Fruit fly (Drosophila melanogaster) whole organism, embryonic: ENCODE measurements around the gene Alp9.

Source experiments
- Bgb ChIP-seq: fragments of 200-800 bp; sonication (Bioruptor generic); IDR thresholded peaks from 2 replicates; pipeline ENCODE4 v1.3.6; 2022; ENCODE audit warnings: missing biosample characterization, missing genetic modification characterization; ENCODE audit not compliant: partially characterized antibody
- CG10654 ChIP-seq: fragments of 200-800 bp; sonication (Bioruptor generic); optimal IDR thresholded peaks from 2 replicates; lab custom pipeline; 2016; ENCODE audit warnings: missing biosample characterization, missing genetic modification characterization
- CG12659 ChIP-seq: fragments of 200-800 bp; sonication (Bioruptor generic); optimal IDR thresholded peaks from 3 replicates; lab custom pipeline; 2017; ENCODE audit warnings: mild to moderate bottlenecking, missing biosample characterization, missing genetic modification reagents, missing genetic modification characterization
- CG15514 ChIP-seq: fragments of 200-800 bp; sonication (Bioruptor generic); optimal IDR thresholded peaks from 3 replicates; lab custom pipeline; 2017; ENCODE audit warnings: missing biosample characterization, missing genetic modification characterization, mild to moderate bottlenecking, moderate library complexity, missing genetic modification reagents
- CG15601 ChIP-seq: fragments of 200-800 bp; sonication (Bioruptor generic); optimal IDR thresholded peaks from 3 replicates; lab custom pipeline; 2019; ENCODE audit warnings: missing biosample characterization, mild to moderate bottlenecking, missing genetic modification characterization, moderate library complexity
- CG1603 ChIP-seq: fragments of 200-800 bp; sonication (Bioruptor generic); optimal IDR thresholded peaks from 2 replicates; lab custom pipeline; 2019; ENCODE audit warnings: missing biosample characterization, mild to moderate bottlenecking, missing genetic modification characterization, moderate library complexity
- CG18011 ChIP-seq: fragments of 200-800 bp; sonication (Bioruptor generic); optimal IDR thresholded peaks from 2 replicates; lab custom pipeline; 2017; ENCODE audit warnings: missing biosample characterization, missing genetic modification characterization, mild to moderate bottlenecking, moderate library complexity, missing genotype
- CG2202 ChIP-seq: fragments of 200-800 bp; sonication (Bioruptor generic); optimal IDR thresholded peaks from 2 replicates; lab custom pipeline; 2018; ENCODE audit warnings: missing biosample characterization, mild to moderate bottlenecking, missing genetic modification characterization
- CG2678 ChIP-seq: fragments of 200-800 bp; sonication (Bioruptor generic); optimal IDR thresholded peaks from 3 replicates; lab custom pipeline; 2019; ENCODE audit warnings: missing biosample characterization, mild to moderate bottlenecking, missing genetic modification characterization, moderate library complexity
- CG30020 ChIP-seq: fragments of 200-800 bp; optimal IDR thresholded peaks from 2 replicates; lab custom pipeline; 2019; ENCODE audit warnings: missing biosample characterization, mild to moderate bottlenecking, missing genetic modification characterization, moderate library complexity
- CG3163 ChIP-seq: fragments of 200-800 bp; sonication (Bioruptor generic); optimal IDR thresholded peaks from 3 replicates; lab custom pipeline; 2016; ENCODE audit warnings: missing biosample characterization, missing genetic modification characterization
- CG34376 ChIP-seq: fragments of 200-800 bp; sonication (Bioruptor generic); optimal IDR thresholded peaks from 2 replicates; lab custom pipeline; 2018; ENCODE audit warnings: missing biosample characterization, mild to moderate bottlenecking, missing genetic modification characterization
- CG3838 ChIP-seq: fragments of 200-800 bp; sonication (Bioruptor generic); optimal IDR thresholded peaks from 3 replicates; lab custom pipeline; 2016; ENCODE audit warnings: missing biosample characterization, missing genetic modification characterization
- CG4854 ChIP-seq: fragments of 200-800 bp; sonication (Bioruptor generic); optimal IDR thresholded peaks from 2 replicates; lab custom pipeline; 2016; ENCODE audit warnings: missing biosample characterization, missing genetic modification characterization, inconsistent platforms
- CG8290 ChIP-seq, 3 experiments: fragments of 200-800 bp; sonication (Bioruptor generic); optimal IDR thresholded peaks; 2 replicates each; lab custom pipeline; 2016 to 2019; ENCODE audit warnings: missing biosample characterization in 3 of 3, missing genetic modification characterization in 3 of 3, mild to moderate bottlenecking in 2 of 3, moderate library complexity in 1 of 3
- Camta ChIP-seq: fragments of 200-800 bp; sonication (Bioruptor generic); optimal IDR thresholded peaks from 2 replicates; lab custom pipeline; 2016; ENCODE audit warnings: missing biosample characterization, missing genetic modification characterization
- D19A ChIP-seq: fragments of 200-800 bp; optimal IDR thresholded peaks from 3 replicates; lab custom pipeline; 2019; ENCODE audit warnings: missing biosample characterization, mild to moderate bottlenecking, missing genetic modification characterization, moderate library complexity
- D19B ChIP-seq: fragments of 200-800 bp; sonication (Bioruptor generic); optimal IDR thresholded peaks from 2 replicates; lab custom pipeline; 2017; ENCODE audit warnings: missing biosample characterization, mild to moderate bottlenecking, missing genetic modification characterization
- Dad ChIP-seq: fragments of 200-800 bp; sonication (Bioruptor generic); optimal IDR thresholded peaks from 3 replicates; lab custom pipeline; 2016; ENCODE audit warnings: missing biosample characterization, missing genetic modification characterization
- Deaf1 ChIP-seq: fragments of 200-800 bp; optimal IDR thresholded peaks from 3 replicates; lab custom pipeline; 2019; ENCODE audit warnings: missing biosample characterization, mild to moderate bottlenecking, missing genetic modification characterization, moderate library complexity
- Eip74EF ChIP-seq, 2 experiments: fragments of 200-800 bp in 1 of 2; fragments of >200 bp in 1 of 2; sonication (Bioruptor generic) in 1 of 2; optimal IDR thresholded peaks; 2 replicates each; lab custom pipeline; 2017 to 2019; ENCODE audit warnings: missing biosample characterization in 2 of 2, missing genetic modification characterization in 2 of 2, mild to moderate bottlenecking in 1 of 2, moderate library complexity in 1 of 2
- GATAe ChIP-seq: fragments of 200-800 bp; sonication (Bioruptor generic); conservative IDR thresholded peaks from 2 replicates; pipeline ENCODE4 v1.3.6; 2022; ENCODE audit warnings: missing biosample characterization, missing genetic modification characterization
- Hsf ChIP-seq: fragments of 200-800 bp; sonication (Bioruptor generic); optimal IDR thresholded peaks from 3 replicates; lab custom pipeline; 2016; ENCODE audit warnings: missing biosample characterization, missing genetic modification characterization
- MBD-R2 ChIP-seq: fragments of 200-800 bp; sonication (Bioruptor generic); IDR thresholded peaks from 2 replicates; pipeline ENCODE4 v1.3.6; 2022; ENCODE audit warnings: missing biosample characterization, missing genetic modification characterization
- Mes4 ChIP-seq: fragments of 200-800 bp; sonication (Bioruptor generic); optimal IDR thresholded peaks from 2 replicates; lab custom pipeline; 2016; ENCODE audit warnings: missing biosample characterization, missing genetic modification characterization
- Spps ChIP-seq: fragments of 200-800 bp; sonication (Bioruptor generic); optimal IDR thresholded peaks from 2 replicates; lab custom pipeline; 2018; ENCODE audit warnings: missing biosample characterization, mild to moderate bottlenecking, missing genetic modification characterization
- Sry-δ ChIP-seq: fragments of 200-800 bp; sonication (Bioruptor generic); optimal IDR thresholded peaks from 2 replicates; lab custom pipeline; 2016; ENCODE audit warnings: missing biosample characterization, missing genetic modification characterization
- Ssrp ChIP-seq: fragments of 200-800 bp; sonication (Bioruptor generic); optimal IDR thresholded peaks from 2 replicates; lab custom pipeline; 2018; ENCODE audit warnings: missing biosample characterization, mild to moderate bottlenecking, missing genetic modification characterization, moderate library complexity
- ato ChIP-seq: fragments of 200-800 bp; sonication (Bioruptor generic); IDR thresholded peaks from 2 replicates; pipeline ENCODE4 v1.3.6; 2022; ENCODE audit warnings: missing biosample characterization, missing genetic modification characterization; ENCODE audit not compliant: partially characterized antibody
- bab2 ChIP-seq: fragments of 200-800 bp; sonication (Bioruptor generic); optimal IDR thresholded peaks from 2 replicates; lab custom pipeline; 2016; ENCODE audit warnings: missing biosample characterization, missing genetic modification characterization
- bbx ChIP-seq: fragments of 200-800 bp; sonication (Bioruptor generic); IDR thresholded peaks from 2 replicates; pipeline ENCODE4 v1.3.6; 2022; ENCODE audit warnings: missing biosample characterization, missing genetic modification characterization; ENCODE audit not compliant: partially characterized antibody
- chinmo ChIP-seq: fragments of 200-800 bp; sonication (Bioruptor generic); IDR thresholded peaks from 4 replicates; pipeline ENCODE4 v1.3.6; 2022; ENCODE audit warnings: missing biosample characterization, missing genetic modification characterization; ENCODE audit not compliant: partially characterized antibody
- disco-r ChIP-seq: fragments of 200-800 bp; sonication (Bioruptor generic); optimal IDR thresholded peaks from 2 replicates; lab custom pipeline; 2016; ENCODE audit warnings: missing biosample characterization, missing genetic modification characterization
- dm ChIP-seq: fragments of 200-800 bp; sonication (Bioruptor generic); optimal IDR thresholded peaks from 3 replicates; lab custom pipeline; 2016; ENCODE audit warnings: missing biosample characterization, missing genetic modification characterization
- emc ChIP-seq: fragments of 200-800 bp; sonication (Bioruptor generic); optimal IDR thresholded peaks from 2 replicates; lab custom pipeline; 2016; ENCODE audit warnings: missing biosample characterization, missing genetic modification characterization
- h ChIP-seq: fragments of >200 bp; optimal IDR thresholded peaks from 2 replicates; lab custom pipeline; 2017
- jigr1 ChIP-seq: fragments of 200-800 bp; sonication (Bioruptor generic); IDR thresholded peaks from 3 replicates; pipeline ENCODE4 v1.3.6; 2022; ENCODE audit warnings: missing biosample characterization, missing genetic modification characterization
- ken ChIP-seq: fragments of 200-800 bp; sonication (Bioruptor generic); IDR thresholded peaks from 3 replicates; pipeline ENCODE4 v1.3.6; 2022; ENCODE audit warnings: missing biosample characterization, missing genetic modification characterization
- lab ChIP-seq: fragments of 200-800 bp; sonication (Bioruptor generic); optimal IDR thresholded peaks from 3 replicates; lab custom pipeline; 2017; ENCODE audit warnings: missing biosample characterization, missing genetic modification characterization, mild to moderate bottlenecking, moderate library complexity, missing genetic modification reagents
- mirr ChIP-seq: fragments of 200-800 bp; sonication (Bioruptor generic); optimal IDR thresholded peaks from 3 replicates; lab custom pipeline; 2018; ENCODE audit warnings: missing biosample characterization, mild to moderate bottlenecking, missing genetic modification characterization
- oc ChIP-seq: fragments of 200-800 bp; sonication (Bioruptor generic); optimal IDR thresholded peaks from 2 replicates; lab custom pipeline; 2018; ENCODE audit warnings: missing biosample characterization, mild to moderate bottlenecking, missing genetic modification characterization, moderate library complexity
- odd ChIP-seq: fragments of 200-800 bp; sonication (Bioruptor generic); optimal IDR thresholded peaks from 2 replicates; lab custom pipeline; 2017; ENCODE audit warnings: missing biosample characterization, mild to moderate bottlenecking, missing genetic modification characterization
- onecut ChIP-seq: fragments of 200-800 bp; sonication (Bioruptor generic); IDR thresholded peaks from 2 replicates; pipeline ENCODE4 v1.3.6; 2022; ENCODE audit warnings: missing biosample characterization, missing genetic modification characterization
- org-1 ChIP-seq: fragments of 200-800 bp; sonication (Bioruptor generic); optimal IDR thresholded peaks from 2 replicates; lab custom pipeline; 2017; ENCODE audit warnings: missing biosample characterization, missing genetic modification characterization
- prd ChIP-seq, 3 experiments: fragments of >200 bp in 2 of 3; fragments of 200-800 bp in 1 of 3; sonication (Bioruptor generic) in 1 of 3; optimal IDR thresholded peaks in 2 of 3; IDR thresholded peaks in 1 of 3; 2 replicates in 2 of 3; 3 replicates in 1 of 3; pipeline versions ENCODE4 v1.3.6 to Lab custom; 2017 to 2022; ENCODE audit warnings: missing biosample characterization in 1 of 3, missing genetic modification characterization in 1 of 3
- rib ChIP-seq: fragments of 200-800 bp; sonication (Bioruptor generic); IDR thresholded peaks from 2 replicates; pipeline ENCODE4 v1.3.6; 2022; ENCODE audit warnings: missing biosample characterization, missing genetic modification characterization
- sens ChIP-seq: fragments of 200-800 bp; sonication (Bioruptor generic); peaks from one replicate; lab custom pipeline; 2016; ENCODE audit warnings: missing biosample characterization, missing genetic modification characterization
- slbo ChIP-seq: fragments of 200-800 bp; sonication (Bioruptor generic); IDR thresholded peaks from 2 replicates; pipeline ENCODE4 v1.3.6; 2022; ENCODE audit warnings: missing biosample characterization, missing genetic modification characterization
- tup ChIP-seq: fragments of 200-800 bp; sonication (Bioruptor generic); optimal IDR thresholded peaks from 2 replicates; lab custom pipeline; 2016; ENCODE audit warnings: missing biosample characterization, mild to moderate bottlenecking, missing genetic modification characterization, moderate library complexity

The Alp9 gene

dm6 chr3L:5611732-5612250 lies 16.4 kb downstream of the Alp9 start (continued):
- TF ChIP-seq CG30020 (tag; lab: Kevin White, UChicago) (peak; percentile 64), slbo (GFP tag; lab: Robert Waterston, UW) (no peak), CG15514 (GFP tag; lab: Kevin White, UChicago) (peak; percentile 9), Ssrp (tag; lab: Kevin White, UChicago) (peak; percentile 85), CG10654 (GFP tag; lab: Kevin White, UChicago) (peak; percentile 57), org-1 (GFP tag; lab: Kevin White, UChicago) (peak; percentile 65), Bgb (no peak), Deaf1 (tag; lab: Kevin White, UChicago) (peak; percentile 93), Mes4 (GFP tag; lab: Kevin White, UChicago) (peak; percentile 51), CG3163 (peak; percentile 68), GATAe (GFP tag; lab: Robert Waterston, UW) (no peak), ken (GFP tag; lab: Robert Waterston, UW) (peak; percentile 55; the same call in 1 of the 3 replicates), Eip74EF (GFP tag; optimal IDR thresholded peaks at IDR 0.05; lab: Kevin White, UChicago) (peak in 1 of 2 experiments; percentile 89), Hsf (GFP tag; lab: Kevin White, UChicago) (peak; percentile 73), prd (optimal IDR thresholded peaks at IDR 0.05; lab: Kevin White, UChicago) (no peak), prd (GFP tag; IDR thresholded peaks at IDR 0.05; lab: Robert Waterston, UW) (peak; percentile 76), jigr1 (GFP tag; lab: Robert Waterston, UW) (no peak), lab (GFP tag; lab: Kevin White, UChicago) (peak; percentile 77), CG8290 (GFP tag; optimal IDR thresholded peaks at IDR 0.05; lab: Kevin White, UChicago) (no peak), CG8290 (tag; optimal IDR thresholded peaks at IDR 0.05; lab: Kevin White, UChicago) (peak in 1 of 2 experiments; percentile 19), CG3838 (GFP tag; lab: Kevin White, UChicago) (peak; percentile 48), CG2678 (peak; percentile 92), CG34376 (GFP tag; lab: Kevin White, UChicago) (no peak), oc (tag; lab: Kevin White, UChicago) (peak; percentile 86), CG2202 (tag; lab: Kevin White, UChicago) (peak; percentile 86), ato (no peak), emc (no peak), CG12659 (peak; percentile 60), MBD-R2 (GFP tag; lab: Robert Waterston, UW) (no peak), CG1603 (tag; lab: Kevin White, UChicago) (peak; percentile 32), onecut (GFP tag; lab: Robert Waterston, UW) (peak; percentile 72), Camta (GFP tag; lab: Kevin White, UChicago) (peak; percentile 1), Sry-δ (GFP tag; lab: Kevin White, UChicago) (peak; percentile 5), disco-r (peak; percentile 24), rib (GFP tag; lab: Robert Waterston, UW) (no peak), Spps (peak; percentile 92), bab2 (GFP tag; lab: Kevin White, UChicago) (peak; percentile 42), dm (GFP tag; lab: Kevin White, UChicago) (peak; percentile 39), CG15601 (tag; lab: Kevin White, UChicago) (peak; percentile 94), D19B (GFP tag; lab: Kevin White, UChicago) (no peak), Dad (peak; percentile 41), D19A (tag; lab: Kevin White, UChicago) (peak; percentile 88), chinmo (GFP tag; lab: Robert Waterston, UW) (0 out of 4 replicates have a peak, but pooled peaks have one; percentile 67), sens (GFP tag; lab: Kevin White, UChicago) (peak; percentile 88), h (no peak), tup (GFP tag; lab: Kevin White, UChicago) (peak; percentile 36), CG18011 (GFP tag; lab: Kevin White, UChicago) (no peak), CG4854 (GFP tag; lab: Kevin White, UChicago) (peak; percentile 49), mirr (GFP tag; lab: Kevin White, UChicago) (no peak), bbx (GFP tag; lab: Robert Waterston, UW) (no peak), odd (GFP tag; lab: Kevin White, UChicago) (peak; percentile 74)
